Worm (Caenorhabditis elegans): ENCODE data around the gene ZC239.16.
A peak's percentile ranks its signal among the peaks of the same experiment; 100 is the strongest.

Gene ZC239.16

ce11 chrII:3241842-3242241 is 16.7 kb upstream of the ZC239.16 start:
- no peak for TF ChIP-seq ces-1 (GFP tag; optimal IDR thresholded peaks at IDR 0.05)
- TF ChIP-seq blmp-1 (tag; optimal IDR thresholded peaks at IDR 0.05), result peak; percentile 10
- peak; percentile 88 for TF ChIP-seq elt-3 (tag; optimal IDR thresholded peaks at IDR 0.05)
- TF ChIP-seq ceh-83 (GFP tag; optimal IDR thresholded peaks at IDR 0.05), result no peak

ce11 chrII:3240207-3240606 is 15.1 kb upstream of the ZC239.16 start, which contains the start of gene C17F4.3:
TSS of gene C17F4.3 (plus strand) at chrII:3240507.
- TF ChIP-seq ztf-11 (tag; optimal IDR thresholded peaks at IDR 0.05) (no peak), pha-4 (tag; optimal IDR thresholded peaks at IDR 0.05) (no peak), sptf-1 (tag; optimal IDR thresholded peaks at IDR 0.05) (no peak), hlh-1 (tag; optimal IDR thresholded peaks at IDR 0.05) (no peak), lsy-2 (tag; optimal IDR thresholded peaks at IDR 0.05) (no peak), bed-3 (GFP tag; optimal IDR thresholded peaks at IDR 0.05) (no peak), unc-62 (GFP tag; optimal IDR thresholded peaks at IDR 0.05) (no peak), elt-3 (tag; optimal IDR thresholded peaks at IDR 0.05) (no peak), nhr-76 (tag; optimal IDR thresholded peaks at IDR 0.05) (no peak), flh-1 (GFP tag; optimal IDR thresholded peaks at IDR 0.05) (no peak), nhr-2 (tag; optimal IDR thresholded peaks at IDR 0.05) (no peak), unc-39 (tag; optimal IDR thresholded peaks at IDR 0.05) (no peak), mls-2 (tag; optimal IDR thresholded peaks at IDR 0.05) (no peak), ceh-83 (GFP tag; optimal IDR thresholded peaks at IDR 0.05) (no peak), nhr-28 (tag; optimal IDR thresholded peaks at IDR 0.05) (no peak)

- TF ChIP-seq unc-39 (tag; optimal IDR thresholded peaks at IDR 0.05), result no peak
- TF ChIP-seq drap-1 (GFP tag; optimal IDR thresholded peaks at IDR 0.05), result no peak
- no peak for TF ChIP-seq ceh-39 (tag; optimal IDR thresholded peaks at IDR 0.05)
- TF ChIP-seq nhr-237 (tag; optimal IDR thresholded peaks at IDR 0.05), result no peak
Measured at ce11 chrII:3237038-3237521, 12.0 kb upstream of the ZC239.16 start, which contains the start of the genes srz-67 and C17F4.11. TSS of gene srz-67 (minus strand) at chrII:3237138. TSS of gene C17F4.11 (plus strand) at chrII:3237471.

ce11 chrII:3234725-3235124 is 9.6 kb upstream of the ZC239.16 start, which contains the start of gene C17F4.8:
TSS of gene C17F4.8 (minus strand) at chrII:3234825.
- no peak for TF ChIP-seq nhr-2 (tag; optimal IDR thresholded peaks at IDR 0.05)
- no peak for TF ChIP-seq ztf-11 (tag; optimal IDR thresholded peaks at IDR 0.05)
- no peak for TF ChIP-seq drap-1 (GFP tag; optimal IDR thresholded peaks at IDR 0.05)
- TF ChIP-seq bed-3 (GFP tag; optimal IDR thresholded peaks at IDR 0.05), result no peak

ce11 chrII:3230422-3230821 is 5.3 kb upstream of the ZC239.16 start, which contains the start of gene srh-297:
TSS of gene srh-297 (minus strand) at chrII:3230522.
- TF ChIP-seq drap-1 (GFP tag; optimal IDR thresholded peaks at IDR 0.05) (no peak), zip-8 (tag; optimal IDR thresholded peaks at IDR 0.05) (no peak), tbx-8 (GFP tag; optimal IDR thresholded peaks at IDR 0.05) (no peak), mab-5 (tag; optimal IDR thresholded peaks at IDR 0.05) (no peak), bed-3 (GFP tag; optimal IDR thresholded peaks at IDR 0.05) (no peak), lin-32 (GFP tag; optimal IDR thresholded peaks at IDR 0.05) (no peak), nhr-12 (tag; optimal IDR thresholded peaks at IDR 0.05) (no peak), lin-13 (tag; optimal IDR thresholded peaks at IDR 0.05) (no peak)

ce11 chrII:3225780-3226179 is 661 bp upstream of the ZC239.16 start, which contains the start of gene ZC239.17:
TSS of gene ZC239.17 (minus strand) at chrII:3225880.
- no peak for TF ChIP-seq unc-120 (tag; optimal IDR thresholded peaks at IDR 0.05; ENCODE audit: poor library complexity, severe bottlenecking)
- TF ChIP-seq M03D4.4 (tag; optimal IDR thresholded peaks at IDR 0.05), result no peak
- no peak for TF ChIP-seq ztf-11 (tag; optimal IDR thresholded peaks at IDR 0.05)
- TF ChIP-seq nhr-76 (tag; optimal IDR thresholded peaks at IDR 0.05), result no peak
- TF ChIP-seq pha-4 (tag; optimal IDR thresholded peaks at IDR 0.05), result no peak
- TF ChIP-seq hlh-1 (tag; optimal IDR thresholded peaks at IDR 0.05), result no peak
- TF ChIP-seq unc-62 (GFP tag; optimal IDR thresholded peaks at IDR 0.05), result no peak
- TF ChIP-seq nhr-28 (tag; optimal IDR thresholded peaks at IDR 0.05), result no peak
- no peak for TF ChIP-seq mls-2 (tag; optimal IDR thresholded peaks at IDR 0.05)
- no peak for TF ChIP-seq nhr-237 (tag; optimal IDR thresholded peaks at IDR 0.05)
- TF ChIP-seq ceh-83 (GFP tag; optimal IDR thresholded peaks at IDR 0.05), result no peak
- no peak for TF ChIP-seq sem-2 (GFP tag; optimal IDR thresholded peaks at IDR 0.05)
- no peak for TF ChIP-seq cnd-1 (tag; optimal IDR thresholded peaks at IDR 0.05)
- TF ChIP-seq mep-1 (tag; optimal IDR thresholded peaks at IDR 0.05), result no peak

Measured in whole organism, mixed stage, embryonic.